Worm (Caenorhabditis elegans): ENCODE measurements around the gene cest-8.

Gene cest-8

DNA sequence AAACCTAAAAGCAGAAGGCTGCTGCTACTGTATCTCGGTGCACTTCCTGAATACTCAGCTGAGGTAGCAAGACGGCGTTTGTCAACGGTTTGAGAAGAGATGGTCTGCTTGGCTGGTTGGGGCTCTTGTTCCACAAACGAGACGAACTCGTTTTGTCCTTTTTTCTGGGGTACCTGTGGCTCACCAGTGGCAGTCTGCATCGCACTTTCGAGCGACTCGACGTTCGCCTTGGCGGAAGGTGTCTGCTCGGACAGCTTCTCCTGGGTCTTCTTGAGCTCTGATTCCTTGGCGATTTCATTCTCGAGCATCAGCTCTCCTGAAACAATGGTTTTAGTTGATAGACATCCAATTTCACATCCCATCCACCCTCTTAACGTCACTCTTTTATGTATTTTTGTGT lies 18.0 kb upstream of the cest-8 start:
- TF ChIP-seq pha-4 (tag; optimal IDR thresholded peaks at IDR 0.05) (no peak), nhr-237 (tag; optimal IDR thresholded peaks at IDR 0.05) (no peak), ceh-83 (GFP tag; optimal IDR thresholded peaks at IDR 0.05) (no peak)

- TF ChIP-seq ces-1 (GFP tag; optimal IDR thresholded peaks at IDR 0.05) (peak; percentile 32), cnd-1 (tag; optimal IDR thresholded peaks at IDR 0.05) (no peak), lin-13 (tag; optimal IDR thresholded peaks at IDR 0.05) (no peak), ceh-83 (GFP tag; optimal IDR thresholded peaks at IDR 0.05) (no peak), blmp-1 (tag; optimal IDR thresholded peaks at IDR 0.05) (no peak)
These were observed 17.6 kb upstream of the cest-8 start for ce11 chrX:12201840-12202239.

- TF ChIP-seq ceh-43 (GFP tag; optimal IDR thresholded peaks at IDR 0.05) (no peak), nhr-12 (tag; optimal IDR thresholded peaks at IDR 0.05) (no peak), mab-5 (tag; optimal IDR thresholded peaks at IDR 0.05) (no peak), unc-39 (tag; optimal IDR thresholded peaks at IDR 0.05) (no peak), mls-2 (tag; optimal IDR thresholded peaks at IDR 0.05) (no peak), sem-2 (GFP tag; optimal IDR thresholded peaks at IDR 0.05) (no peak), ztf-11 (tag; optimal IDR thresholded peaks at IDR 0.05) (no peak), sptf-1 (tag; optimal IDR thresholded peaks at IDR 0.05) (no peak), lin-32 (GFP tag; optimal IDR thresholded peaks at IDR 0.05) (no peak), nhr-28 (tag; optimal IDR thresholded peaks at IDR 0.05) (no peak), zip-8 (tag; optimal IDR thresholded peaks at IDR 0.05) (no peak), nhr-76 (tag; optimal IDR thresholded peaks at IDR 0.05) (no peak), nhr-237 (tag; optimal IDR thresholded peaks at IDR 0.05) (no peak), nhr-2 (tag; optimal IDR thresholded peaks at IDR 0.05) (no peak), drap-1 (GFP tag; optimal IDR thresholded peaks at IDR 0.05) (no peak), blmp-1 (tag; optimal IDR thresholded peaks at IDR 0.05) (no peak), snpc-4 (tag; optimal IDR thresholded peaks at IDR 0.05) (no peak), elt-1 (tag; optimal IDR thresholded peaks at IDR 0.05; ENCODE audit: borderline replicate concordance, insufficient read depth) (no peak), ces-1 (GFP tag; optimal IDR thresholded peaks at IDR 0.05) (no peak)
These were observed 15.1 kb upstream of the cest-8 start for ce11 chrX:12204334-12204733.

DNA sequence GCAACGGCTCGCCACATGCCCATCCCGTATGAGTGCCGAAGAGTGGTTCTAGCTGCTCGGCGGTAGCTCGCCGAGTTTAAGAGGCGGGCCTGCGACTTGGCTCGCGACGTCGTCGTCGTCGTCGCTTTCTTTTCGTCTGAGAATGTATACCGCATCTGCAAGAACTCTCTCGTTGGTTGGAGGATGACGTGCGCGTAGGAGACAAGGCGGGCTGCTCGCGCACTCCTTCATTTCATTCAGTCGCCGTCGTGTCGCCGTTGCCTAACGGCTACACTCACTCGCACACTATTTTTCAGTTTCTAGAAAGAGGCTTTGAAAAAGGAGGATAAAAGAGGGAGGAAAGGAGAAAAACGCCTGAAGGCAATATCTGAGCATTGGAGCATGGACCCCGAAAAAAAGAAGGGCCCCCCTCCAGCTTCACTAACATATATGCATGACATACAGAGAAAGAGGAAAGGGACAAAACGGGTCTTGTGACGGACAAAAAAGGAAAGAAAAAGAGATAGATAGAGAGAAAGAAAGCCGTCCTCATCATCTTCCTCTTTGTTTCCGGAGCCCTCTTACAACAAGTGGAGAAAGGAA lies 13.9 kb upstream of the cest-8 start:
- TF ChIP-seq ceh-39 (tag; optimal IDR thresholded peaks at IDR 0.05) (no peak), nhr-28 (tag; optimal IDR thresholded peaks at IDR 0.05) (no peak), mep-1 (tag; optimal IDR thresholded peaks at IDR 0.05) (peak; percentile 33), unc-62 (GFP tag; optimal IDR thresholded peaks at IDR 0.05) (no peak), mls-2 (tag; optimal IDR thresholded peaks at IDR 0.05) (peak; percentile 11), ces-1 (GFP tag; optimal IDR thresholded peaks at IDR 0.05) (peak; percentile 51), sptf-1 (tag; optimal IDR thresholded peaks at IDR 0.05) (peak; percentile 54)

- no peak for TF ChIP-seq ceh-39 (tag; optimal IDR thresholded peaks at IDR 0.05)
- no peak for TF ChIP-seq lsy-2 (tag; optimal IDR thresholded peaks at IDR 0.05)
- no peak for TF ChIP-seq ceh-83 (GFP tag; optimal IDR thresholded peaks at IDR 0.05)
- no peak for TF ChIP-seq mab-5 (tag; optimal IDR thresholded peaks at IDR 0.05)
- TF ChIP-seq unc-62 (GFP tag; optimal IDR thresholded peaks at IDR 0.05) = no peak
These were observed 12.4 kb upstream of the cest-8 start for ce11 chrX:12207078-12207477.

ce11 chrX:12210145-12211032 lies 9.1 kb upstream of the cest-8 start:
- no peak for TF ChIP-seq unc-120 (tag; optimal IDR thresholded peaks at IDR 0.05; ENCODE audit: poor library complexity, severe bottlenecking)
- no peak for TF ChIP-seq lin-13 (tag; optimal IDR thresholded peaks at IDR 0.05)
